Fruit fly (Drosophila melanogaster): ENCODE results near the gene Golgin104.

DNA sequence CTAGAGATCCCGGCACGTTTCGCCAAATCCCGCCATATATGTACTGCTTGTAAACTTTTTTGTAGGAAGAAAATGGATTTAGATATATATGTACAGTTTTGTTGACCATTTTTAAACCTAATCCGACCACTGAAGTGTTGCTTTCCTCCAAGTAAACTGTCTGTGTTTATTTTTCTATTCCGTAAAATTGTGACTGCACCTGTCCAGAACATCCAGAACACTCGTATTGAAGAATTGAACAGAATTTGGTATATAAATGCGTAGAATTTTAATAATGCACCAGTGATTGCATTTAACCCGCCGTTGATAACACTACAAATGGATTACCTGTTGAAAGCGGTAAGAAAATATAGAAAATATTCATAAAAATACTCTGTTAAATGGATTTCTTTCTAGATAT is 47.8 kb downstream of the Golgin104 start, which contains the start of gene CG43249:
- no peak for TF ChIP-seq CG8944 (GFP tag; optimal IDR thresholded peaks at IDR 0.05)
- TF ChIP-seq caup (GFP tag; optimal IDR thresholded peaks at IDR 0.05; ENCODE audit: severe bottlenecking): no peak
- TF ChIP-seq Dref (GFP tag; IDR thresholded peaks at IDR 0.05): no peak
- TF ChIP-seq CG11247 (GFP tag; IDR thresholded peaks at IDR 0.05): no peak
